Worm (Caenorhabditis elegans) whole organism, mixed stage, embryonic: ENCODE measurements around the gene W09G10.9.

ENCODE experiments used
- blmp-1 ChIP-seq: fragments of 150-350 bp; optimal IDR thresholded peaks from 2 replicates; lab custom pipeline; 2014; ENCODE audit warnings: missing biosample characterization, missing genetic modification characterization
- ceh-39 ChIP-seq: fragments of 150-350 bp; optimal IDR thresholded peaks from 2 replicates; lab custom pipeline; 2014; ENCODE audit warnings: missing biosample characterization, missing genetic modification characterization
- ceh-43 ChIP-seq: fragments of 200-800 bp; sonication (Bioruptor generic); optimal IDR thresholded peaks from 2 replicates; lab custom pipeline; 2018; ENCODE audit warnings: mild to moderate bottlenecking, missing genetic modification characterization, moderate library complexity, missing compliant biosample characterization
- elt-1 ChIP-seq: sonication (generic microtip); optimal IDR thresholded peaks from 2 replicates; lab custom pipeline; 2017; ENCODE audit warnings: missing genetic modification characterization, mild to moderate bottlenecking, missing compliant biosample characterization, antibody characterized with exemption, moderate library complexity, borderline replicate concordance; ENCODE audit not compliant: insufficient read depth
- elt-3 ChIP-seq: fragments of 150-350 bp; optimal IDR thresholded peaks from 2 replicates; lab custom pipeline; 2014; ENCODE audit warnings: missing biosample characterization, missing genetic modification characterization
- lin-13 ChIP-seq: fragments of 150-350 bp; optimal IDR thresholded peaks from 2 replicates; lab custom pipeline; 2014; ENCODE audit warnings: missing biosample characterization, missing genetic modification characterization
- lsy-2 ChIP-seq: fragments of 150-350 bp; optimal IDR thresholded peaks from 2 replicates; lab custom pipeline; 2014; ENCODE audit warnings: missing biosample characterization, missing genetic modification characterization
- mep-1 ChIP-seq: fragments of 150-350 bp; optimal IDR thresholded peaks from 2 replicates; lab custom pipeline; 2017; ENCODE audit warnings: missing biosample characterization, missing genetic modification reagents, missing genetic modification characterization, inconsistent platforms
- pha-4 ChIP-seq: fragments of 150-350 bp; optimal IDR thresholded peaks from 2 replicates; lab custom pipeline; 2018; ENCODE audit warnings: missing biosample characterization, missing genetic modification reagents, missing genetic modification characterization
- sem-2 ChIP-seq: fragments of 200-800 bp; sonication (Bioruptor generic); optimal IDR thresholded peaks from 2 replicates; lab custom pipeline; 2018; ENCODE audit warnings: mild to moderate bottlenecking, missing genetic modification characterization, missing compliant biosample characterization
- snpc-4 ChIP-seq: fragments of 150-350 bp; optimal IDR thresholded peaks from 2 replicates; lab custom pipeline; 2014; ENCODE audit warnings: missing biosample characterization, missing genetic modification characterization
- unc-39 ChIP-seq: fragments of 150-350 bp; optimal IDR thresholded peaks from 2 replicates; lab custom pipeline; 2014; ENCODE audit warnings: missing biosample characterization, missing genetic modification characterization
- unc-62 ChIP-seq: fragments of 150-350 bp; optimal IDR thresholded peaks from 2 replicates; lab custom pipeline; 2014; ENCODE audit warnings: missing biosample characterization, missing genetic modification reagents, missing genetic modification characterization
- ztf-11 ChIP-seq: fragments of 150-350 bp; optimal IDR thresholded peaks from 2 replicates; lab custom pipeline; 2014; ENCODE audit warnings: missing biosample characterization, missing genetic modification characterization

DNA sequence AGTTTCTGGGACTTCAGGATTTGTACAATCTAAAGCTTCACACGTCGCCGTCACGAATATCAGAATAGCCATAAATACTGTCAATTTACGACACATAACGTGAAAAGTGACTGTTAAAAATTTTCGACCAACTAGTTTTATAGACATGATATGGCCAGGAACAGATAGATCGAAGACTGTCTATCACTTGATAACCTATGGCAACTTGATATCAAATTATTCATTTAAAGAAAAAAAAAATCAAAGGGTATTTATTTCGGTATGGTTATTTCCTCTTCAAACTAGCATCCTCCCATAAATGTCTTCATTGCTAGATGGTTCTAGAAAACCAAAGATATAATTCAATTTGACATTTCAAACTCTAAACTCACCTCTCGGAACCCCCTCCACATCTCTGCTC, 40.8 kb downstream of the W09G10.9 start, which contains the start of gene W10G11.3:
- no peak for TF ChIP-seq pha-4 (tag; lab: Kevin White, UChicago)
- no peak for TF ChIP-seq snpc-4 (tag; lab: Kevin White, UChicago)
- TF ChIP-seq sem-2 (GFP tag; lab: Kevin White, UChicago): no peak
- TF ChIP-seq ceh-43 (GFP tag; lab: Kevin White, UChicago): no peak
- no peak for TF ChIP-seq elt-3 (tag; lab: Kevin White, UChicago)
- no peak for TF ChIP-seq mep-1 (tag; lab: Kevin White, UChicago)
- no peak for TF ChIP-seq lsy-2
- no peak for TF ChIP-seq elt-1 (tag; lab: Kevin White, UChicago)
- TF ChIP-seq unc-62 (GFP tag; lab: Kevin White, UChicago): no peak
- no peak for TF ChIP-seq ceh-39 (tag; lab: Kevin White, UChicago)
- no peak for TF ChIP-seq unc-39
- TF ChIP-seq ztf-11: no peak
- TF ChIP-seq blmp-1 (tag; lab: Kevin White, UChicago): no peak
- TF ChIP-seq lin-13: no peak
